Fruit fly (Drosophila melanogaster) whole organism, embryonic: ENCODE data around the gene CG31100.

Source experiments
- Blimp-1 ChIP-seq: fragments of 200-800 bp; sonication (Bioruptor generic); optimal IDR thresholded peaks from 3 replicates; lab custom pipeline; 2018; ENCODE audit warnings: missing biosample characterization, missing genetic modification characterization, mild to moderate bottlenecking, moderate library complexity, missing genetic modification reagents
- CG10979 ChIP-seq: fragments of 200-800 bp; sonication (Bioruptor generic); optimal IDR thresholded peaks from 2 replicates; lab custom pipeline; 2018; ENCODE audit warnings: missing biosample characterization, mild to moderate bottlenecking, missing genetic modification characterization, moderate library complexity
- CG14014 ChIP-seq: fragments of 200-800 bp; sonication (Bioruptor generic); IDR thresholded peaks from 2 replicates; pipeline ENCODE4 v1.3.6; 2022; ENCODE audit warnings: missing biosample characterization, missing genetic modification characterization
- CG15011 ChIP-seq: fragments of 200-800 bp; sonication (Bioruptor generic); optimal IDR thresholded peaks from 3 replicates; lab custom pipeline; 2018; ENCODE audit warnings: missing biosample characterization, mild to moderate bottlenecking, missing genetic modification characterization
- CG15601 ChIP-seq: fragments of 200-800 bp; sonication (Bioruptor generic); optimal IDR thresholded peaks from 3 replicates; lab custom pipeline; 2019; ENCODE audit warnings: missing biosample characterization, mild to moderate bottlenecking, missing genetic modification characterization, moderate library complexity
- CG17328 ChIP-seq: fragments of 200-800 bp; sonication (Bioruptor generic); IDR thresholded peaks from 2 replicates; pipeline ENCODE4 v1.3.6; 2022; ENCODE audit warnings: missing biosample characterization, missing genetic modification characterization
- CG17612 ChIP-seq: fragments of 200-800 bp; sonication (Bioruptor generic); IDR thresholded peaks from 2 replicates; pipeline ENCODE4 v1.3.6; 2022; ENCODE audit warnings: missing biosample characterization, missing genetic modification characterization
- CG18262 ChIP-seq: fragments of 200-800 bp; optimal IDR thresholded peaks from 3 replicates; lab custom pipeline; 2019; ENCODE audit warnings: missing biosample characterization, mild to moderate bottlenecking, missing genetic modification characterization, moderate library complexity
- CG18599 ChIP-seq: fragments of 200-800 bp; sonication (Bioruptor generic); optimal IDR thresholded peaks from 3 replicates; lab custom pipeline; 2017; ENCODE audit warnings: missing biosample characterization, missing genetic modification characterization, mild to moderate bottlenecking, moderate library complexity, missing genetic modification reagents
- CG2199 ChIP-seq: fragments of 200-800 bp; sonication (Bioruptor generic); IDR thresholded peaks from 3 replicates; pipeline ENCODE4 v1.3.6; 2022; ENCODE audit warnings: missing biosample characterization, missing genetic modification characterization
- CG2712 ChIP-seq: fragments of 200-800 bp; optimal IDR thresholded peaks from 3 replicates; lab custom pipeline; 2019; ENCODE audit warnings: missing biosample characterization, mild to moderate bottlenecking, missing genetic modification characterization, moderate library complexity
- CG6683 ChIP-seq: fragments of 200-800 bp; sonication (Bioruptor generic); optimal IDR thresholded peaks from 2 replicates; lab custom pipeline; 2017; ENCODE audit warnings: missing biosample characterization, mild to moderate bottlenecking, missing genetic modification characterization, missing genetic modification reagents
- CG7745 ChIP-seq: fragments of 200-800 bp; sonication (Bioruptor generic); optimal IDR thresholded peaks from 2 replicates; lab custom pipeline; 2018; ENCODE audit warnings: missing biosample characterization, mild to moderate bottlenecking, missing genetic modification characterization, moderate library complexity
- E2f2 ChIP-seq: fragments of 200-800 bp; sonication (Bioruptor generic); IDR thresholded peaks from 2 replicates; pipeline ENCODE4 v1.3.6; 2022; ENCODE audit warnings: missing biosample characterization, missing genetic modification characterization
- Elba2 ChIP-seq: fragments of 200-800 bp; sonication (Bioruptor generic); optimal IDR thresholded peaks from 3 replicates; lab custom pipeline; 2016; ENCODE audit warnings: missing biosample characterization, missing genetic modification characterization
- Fer2 ChIP-seq: fragments of 200-800 bp; sonication (Bioruptor generic); optimal IDR thresholded peaks from 2 replicates; lab custom pipeline; 2018; ENCODE audit warnings: missing biosample characterization, mild to moderate bottlenecking, missing genetic modification characterization, moderate library complexity
- H2.0 ChIP-seq: fragments of 200-800 bp; sonication (Bioruptor generic); IDR thresholded peaks from 2 replicates; pipeline ENCODE4 v1.3.6; 2022; ENCODE audit warnings: missing biosample characterization, missing genetic modification characterization
- Hmx ChIP-seq: fragments of 200-800 bp; sonication (Bioruptor generic); optimal IDR thresholded peaks from 2 replicates; lab custom pipeline; 2016; ENCODE audit warnings: missing biosample characterization, missing genetic modification characterization
- Med ChIP-seq: fragments of 200-800 bp; sonication (Bioruptor generic); peaks from one replicate; lab custom pipeline; 2016; ENCODE audit warnings: missing biosample characterization, missing genetic modification characterization, mild to moderate bottlenecking, inconsistent platforms, moderate library complexity
- NFAT ChIP-seq: fragments of 200-800 bp; sonication (Bioruptor generic); IDR thresholded peaks from 2 replicates; pipeline ENCODE4 v1.3.6; 2022; ENCODE audit warnings: missing biosample characterization, missing genetic modification characterization
- Nf-YB ChIP-seq: fragments of 200-800 bp; sonication (Bioruptor generic); optimal IDR thresholded peaks from 3 replicates; lab custom pipeline; 2019; ENCODE audit warnings: missing biosample characterization, mild to moderate bottlenecking, missing genetic modification characterization, moderate library complexity
- al ChIP-seq: fragments of 200-800 bp; sonication (Bioruptor generic); IDR thresholded peaks from 2 replicates; pipeline ENCODE4 v1.3.6; 2022; ENCODE audit warnings: missing biosample characterization, missing genetic modification characterization
- ash1 ChIP-seq: fragments of 200-800 bp; sonication (Bioruptor generic); optimal IDR thresholded peaks from 2 replicates; lab custom pipeline; 2018; ENCODE audit warnings: missing biosample characterization, mild to moderate bottlenecking, missing genetic modification characterization
- bsh ChIP-seq, 2 experiments: fragments of 200-800 bp; sonication (Bioruptor generic); optimal IDR thresholded peaks; 2 replicates each; lab custom pipeline; 2017 to 2018; ENCODE audit warnings: mild to moderate bottlenecking in 2 of 2, missing biosample characterization in 2 of 2, missing genetic modification characterization in 2 of 2, moderate library complexity in 1 of 2
- cg ChIP-seq: fragments of 200-800 bp; sonication (Bioruptor generic); optimal IDR thresholded peaks from 3 replicates; lab custom pipeline; 2019; ENCODE audit warnings: missing biosample characterization, mild to moderate bottlenecking, missing genetic modification characterization, moderate library complexity
- chinmo ChIP-seq: fragments of 200-800 bp; sonication (Bioruptor generic); IDR thresholded peaks from 4 replicates; pipeline ENCODE4 v1.3.6; 2022; ENCODE audit warnings: missing biosample characterization, missing genetic modification characterization; ENCODE audit not compliant: partially characterized antibody
- dati ChIP-seq: fragments of 200-800 bp; sonication (Bioruptor generic); IDR thresholded peaks from 2 replicates; pipeline ENCODE4 v1.3.6; 2022; ENCODE audit warnings: missing biosample characterization, missing genetic modification characterization
- gem ChIP-seq: fragments of 200-800 bp; sonication (Bioruptor generic); optimal IDR thresholded peaks from 2 replicates; lab custom pipeline; 2019; ENCODE audit warnings: missing biosample characterization, mild to moderate bottlenecking, missing genetic modification characterization, moderate library complexity
- gsb-n ChIP-seq: fragments of 200-800 bp; sonication (Bioruptor generic); optimal IDR thresholded peaks from 3 replicates; lab custom pipeline; 2018; ENCODE audit warnings: missing biosample characterization, mild to moderate bottlenecking, missing genetic modification characterization
- kni ChIP-seq: fragments of 200-800 bp; sonication (Bioruptor generic); optimal IDR thresholded peaks from 3 replicates; lab custom pipeline; 2017; ENCODE audit warnings: mild to moderate bottlenecking, missing biosample characterization, missing genetic modification reagents, missing genetic modification characterization
- oc ChIP-seq: fragments of 200-800 bp; sonication (Bioruptor generic); optimal IDR thresholded peaks from 2 replicates; lab custom pipeline; 2018; ENCODE audit warnings: missing biosample characterization, mild to moderate bottlenecking, missing genetic modification characterization, moderate library complexity
- pho ChIP-seq: fragments of 200-800 bp; sonication (Bioruptor generic); optimal IDR thresholded peaks from 2 replicates; lab custom pipeline; 2016; ENCODE audit warnings: missing biosample characterization, missing genetic modification characterization
- phol ChIP-seq: fragments of 200-800 bp; sonication (Bioruptor generic); optimal IDR thresholded peaks from 3 replicates; lab custom pipeline; 2018; ENCODE audit warnings: missing biosample characterization, mild to moderate bottlenecking, missing genetic modification characterization, moderate library complexity
- pros ChIP-seq: fragments of 200-800 bp; sonication (Bioruptor generic); optimal IDR thresholded peaks from 3 replicates; lab custom pipeline; 2019; ENCODE audit warnings: missing biosample characterization, mild to moderate bottlenecking, missing genetic modification characterization, moderate library complexity
- psq ChIP-seq: fragments of 200-800 bp; sonication (Bioruptor generic); optimal IDR thresholded peaks from 2 replicates; lab custom pipeline; 2017; ENCODE audit warnings: missing biosample characterization, missing genetic modification characterization
- sd ChIP-seq: fragments of 200-800 bp; sonication (Bioruptor generic); optimal IDR thresholded peaks from 3 replicates; lab custom pipeline; 2018; ENCODE audit warnings: missing biosample characterization, mild to moderate bottlenecking, missing genetic modification characterization, moderate library complexity
- sim ChIP-seq: fragments of 200-800 bp; sonication (Bioruptor generic); IDR thresholded peaks from 2 replicates; pipeline ENCODE4 v1.3.6; 2022; ENCODE audit warnings: missing biosample characterization, missing genetic modification characterization
- slbo ChIP-seq: fragments of 200-800 bp; sonication (Bioruptor generic); IDR thresholded peaks from 2 replicates; pipeline ENCODE4 v1.3.6; 2022; ENCODE audit warnings: missing biosample characterization, missing genetic modification characterization
- sqz ChIP-seq: fragments of 200-800 bp; sonication (Bioruptor generic); optimal IDR thresholded peaks from 3 replicates; lab custom pipeline; 2018; ENCODE audit warnings: missing biosample characterization, mild to moderate bottlenecking, missing genetic modification characterization
- tll ChIP-seq, 2 experiments: fragments of 200-800 bp in 1 of 2; fragments of >200 bp in 1 of 2; sonication (Bioruptor generic) in 1 of 2; optimal IDR thresholded peaks; 2 replicates each; lab custom pipeline; 2017 to 2019; ENCODE audit warnings: missing biosample characterization in 2 of 2, missing genetic modification characterization in 2 of 2, mild to moderate bottlenecking in 1 of 2, moderate library complexity in 1 of 2
- trem ChIP-seq: fragments of 200-800 bp; optimal IDR thresholded peaks from 3 replicates; lab custom pipeline; 2019; ENCODE audit warnings: missing biosample characterization, mild to moderate bottlenecking, missing genetic modification characterization, moderate library complexity
- twi ChIP-seq: fragments of 200-800 bp; optimal IDR thresholded peaks from 2 replicates; lab custom pipeline; 2019; ENCODE audit warnings: missing biosample characterization, mild to moderate bottlenecking, missing genetic modification characterization, moderate library complexity
- unpg ChIP-seq: fragments of 200-800 bp; sonication (Bioruptor generic); optimal IDR thresholded peaks from 3 replicates; lab custom pipeline; 2018; ENCODE audit warnings: missing biosample characterization, mild to moderate bottlenecking, missing genetic modification characterization, moderate library complexity
- vvl ChIP-seq: fragments of 200-800 bp; sonication (Bioruptor generic); IDR thresholded peaks from 2 replicates; pipeline ENCODE4 v1.3.6; 2022; ENCODE audit warnings: missing biosample characterization, missing genetic modification characterization

Gene CG31100

DNA sequence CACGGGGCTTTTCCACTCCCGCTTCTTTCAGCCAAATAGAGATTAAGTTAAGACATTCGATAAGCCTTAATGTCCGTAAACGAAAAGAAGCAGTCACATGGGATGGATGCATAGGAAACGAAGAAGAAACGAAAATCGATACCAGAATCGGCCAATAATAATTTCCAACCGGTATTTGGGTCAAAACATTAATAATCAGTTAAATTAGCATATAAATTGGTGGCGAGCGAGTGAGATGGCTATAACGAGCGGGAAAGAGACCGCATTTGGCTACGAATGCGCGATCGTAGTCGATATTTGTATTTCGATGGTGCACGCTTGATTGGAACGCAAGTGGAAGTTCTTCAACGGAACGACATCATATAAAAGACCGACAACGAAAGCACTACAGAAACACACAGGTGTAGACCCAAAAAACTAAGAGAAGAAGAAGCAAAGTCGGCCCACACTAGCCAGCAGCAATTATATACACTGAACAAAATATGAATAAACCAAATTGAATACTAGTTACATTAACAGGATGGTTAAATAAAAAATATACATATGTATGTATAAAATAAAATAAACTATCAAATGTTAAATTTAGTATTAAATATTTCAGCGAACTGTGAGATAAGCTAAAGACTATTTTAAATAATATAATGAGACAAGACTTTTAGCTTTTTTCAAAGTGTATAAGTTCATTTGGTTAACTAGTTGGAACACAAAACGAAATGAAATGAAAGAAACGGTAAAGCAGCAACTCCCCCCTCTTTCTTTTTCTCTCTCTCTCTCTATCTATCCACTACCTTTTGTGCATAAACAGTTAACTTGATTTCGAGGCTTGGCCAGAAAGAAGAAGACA, 48.7 kb downstream of the CG31100 start (continued):
- peak; percentile 4 for TF ChIP-seq CG6683 (GFP tag; lab: Kevin White, UChicago)
- TF ChIP-seq CG17328 (GFP tag; lab: Robert Waterston, UW): peak; percentile 46; the same call in 1 of the 2 replicates
- TF ChIP-seq chinmo (GFP tag; lab: Robert Waterston, UW): peak; percentile 76; the same call in 1 of the 4 replicates
- TF ChIP-seq Hmx: no peak

DNA sequence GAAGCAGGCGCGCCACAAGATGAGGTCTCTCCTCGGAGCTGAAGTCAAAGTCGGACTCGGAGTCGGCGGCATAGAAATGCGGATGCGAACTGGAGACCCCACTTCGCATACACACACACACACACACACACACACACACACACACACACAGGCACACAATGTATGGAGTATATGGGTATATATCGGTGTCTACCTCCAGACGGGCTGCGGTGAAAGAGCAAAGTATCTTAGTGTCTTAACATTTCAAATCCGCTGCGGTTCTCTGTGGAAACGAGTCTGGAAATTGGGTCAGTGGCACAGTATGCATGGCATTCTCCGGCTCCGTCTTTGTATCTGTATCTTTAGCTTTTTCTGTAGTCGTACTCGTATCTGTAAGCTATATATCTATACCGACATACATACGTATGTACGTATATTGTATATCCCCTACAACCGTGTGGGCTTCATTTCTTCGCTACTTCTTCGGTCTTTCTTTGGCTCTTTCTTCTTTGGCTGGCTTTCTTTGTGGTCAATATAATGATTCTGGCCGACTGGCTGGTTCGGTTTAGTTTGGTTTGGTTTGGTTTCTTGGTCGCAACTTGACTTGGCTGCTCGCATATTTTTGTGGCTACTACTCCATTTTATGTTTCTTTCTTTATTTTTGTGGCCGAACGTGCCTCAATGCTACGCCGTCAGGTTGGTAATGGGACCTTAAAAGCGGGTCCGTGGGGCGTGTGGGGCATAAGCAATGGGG, 54.0 kb downstream of the CG31100 start:
- no peak for TF ChIP-seq Nf-YB (GFP tag; lab: Kevin White, UChicago)
- TF ChIP-seq al: no peak
- no peak for TF ChIP-seq NFAT (GFP tag; lab: Robert Waterston, UW)
- TF ChIP-seq ash1 (GFP tag; lab: Kevin White, UChicago): no peak
- TF ChIP-seq pros (GFP tag; lab: Kevin White, UChicago): peak; percentile 86
- TF ChIP-seq dati: no peak
- TF ChIP-seq tll (GFP tag; optimal IDR thresholded peaks at IDR 0.05; lab: Kevin White, UChicago): no peak
- TF ChIP-seq CG18262 (tag; lab: Kevin White, UChicago): no peak
- TF ChIP-seq vvl (GFP tag; lab: Robert Waterston, UW): peak; percentile 58; the same call in 1 of the 2 replicates
- TF ChIP-seq unpg (GFP tag; lab: Kevin White, UChicago): no peak
- peak; percentile 62; the same call in 1 of the 3 replicates for TF ChIP-seq CG2199 (GFP tag; lab: Robert Waterston, UW)
- TF ChIP-seq sd: peak; percentile 66
- TF ChIP-seq CG15011 (GFP tag; lab: Kevin White, UChicago): no peak
- no peak for TF ChIP-seq Elba2 (GFP tag; lab: Kevin White, UChicago)
- TF ChIP-seq kni (GFP tag; lab: Kevin White, UChicago): peak; percentile 80
- no peak for TF ChIP-seq CG7745 (tag; lab: Kevin White, UChicago)
- TF ChIP-seq cg: peak; percentile 71
- peak; percentile 27 for TF ChIP-seq oc (tag; lab: Kevin White, UChicago)
- no peak for TF ChIP-seq psq (GFP tag; lab: Kevin White, UChicago)
- TF ChIP-seq slbo (GFP tag; lab: Robert Waterston, UW): no peak
- TF ChIP-seq Med (GFP tag; lab: Kevin White, UChicago): peak; percentile 20
- no peak for TF ChIP-seq Fer2

DNA sequence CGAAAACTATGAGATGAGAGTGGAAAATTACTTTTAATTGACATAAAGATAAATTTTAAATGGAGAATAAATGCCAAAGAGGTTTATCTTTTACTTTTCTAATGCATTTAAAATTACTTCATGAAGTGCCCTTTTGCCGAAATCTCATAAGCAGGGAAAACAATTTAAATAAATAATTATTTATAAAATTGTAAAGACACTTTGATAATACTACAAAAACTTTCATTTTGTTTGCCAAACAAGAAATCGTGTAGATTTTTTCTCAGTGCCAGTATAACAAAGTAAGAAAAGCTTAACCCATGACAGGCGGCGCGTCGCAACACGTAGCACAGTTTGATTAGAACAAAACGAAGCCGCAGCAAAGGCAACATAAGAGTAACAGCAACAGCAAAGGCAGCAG, 54.6 kb downstream of the CG31100 start:
- peak; percentile 22 for TF ChIP-seq gem (tag; lab: Kevin White, UChicago)
- peak in 1 of 2 experiments; percentile 43 for TF ChIP-seq bsh (GFP tag; optimal IDR thresholded peaks at IDR 0.05; lab: Kevin White, UChicago)
- peak; percentile 26 for TF ChIP-seq CG18262 (tag; lab: Kevin White, UChicago)
- no peak for TF ChIP-seq CG15601 (tag; lab: Kevin White, UChicago)
- TF ChIP-seq phol: peak; percentile 6
- no peak for TF ChIP-seq gsb-n
- TF ChIP-seq pho (GFP tag; lab: Kevin White, UChicago): no peak
- no peak for TF ChIP-seq CG17612
- peak; percentile 26 for TF ChIP-seq CG10979 (tag; lab: Kevin White, UChicago)
- no peak for TF ChIP-seq CG14014
- TF ChIP-seq E2f2 (GFP tag; lab: Robert Waterston, UW): no peak
- TF ChIP-seq CG2712: peak; percentile 21
- TF ChIP-seq CG18599: no peak
- TF ChIP-seq Blimp-1 (GFP tag; lab: Kevin White, UChicago): peak; percentile 31
- no peak for TF ChIP-seq twi
- TF ChIP-seq H2.0 (GFP tag; lab: Robert Waterston, UW): no peak
- TF ChIP-seq sim (GFP tag; lab: Robert Waterston, UW): no peak
- TF ChIP-seq trem (tag; lab: Kevin White, UChicago): peak; percentile 8
- no peak for TF ChIP-seq sqz (GFP tag; lab: Kevin White, UChicago)
